Fruit fly (Drosophila melanogaster) whole organism, embryonic: ENCODE results near the gene CG42728.

Experiments used
- Ada2b ChIP-seq: fragments of 200-800 bp; sonication (Bioruptor generic); IDR thresholded peaks from 2 replicates; pipeline ENCODE4 v1.3.6; 2022; ENCODE audit warnings: missing biosample characterization, missing genetic modification characterization
- Atf6 ChIP-seq: fragments of 200-800 bp; sonication (Bioruptor generic); IDR thresholded peaks from 2 replicates; pipeline ENCODE4 v1.3.6; 2022; ENCODE audit warnings: missing biosample characterization, missing genetic modification characterization
- CG12299 ChIP-seq: fragments of 200-800 bp; sonication (Bioruptor generic); optimal IDR thresholded peaks from 2 replicates; lab custom pipeline; 2018; ENCODE audit warnings: missing biosample characterization, mild to moderate bottlenecking, missing genetic modification characterization
- CG12744 ChIP-seq: fragments of 200-800 bp; sonication (Bioruptor generic); optimal IDR thresholded peaks from 2 replicates; lab custom pipeline; 2016; ENCODE audit warnings: missing biosample characterization, missing genetic modification characterization
- CG14441 ChIP-seq: fragments of 200-800 bp; sonication (Bioruptor generic); IDR thresholded peaks from 2 replicates; pipeline ENCODE4 v1.3.6; 2022; ENCODE audit warnings: missing biosample characterization, missing genetic modification characterization
- CG15269 ChIP-seq: fragments of 200-800 bp; sonication (Bioruptor generic); optimal IDR thresholded peaks from 2 replicates; lab custom pipeline; 2018; ENCODE audit warnings: missing biosample characterization, mild to moderate bottlenecking, missing genetic modification characterization, moderate library complexity
- CG1529 ChIP-seq: fragments of 200-800 bp; sonication (Bioruptor generic); optimal IDR thresholded peaks from 3 replicates; lab custom pipeline; 2018; ENCODE audit warnings: missing biosample characterization, missing genetic modification characterization
- CG17361 ChIP-seq: fragments of 200-800 bp; sonication (Bioruptor generic); IDR thresholded peaks from 3 replicates; pipeline ENCODE4 v1.3.6; 2022; ENCODE audit warnings: missing biosample characterization, missing genetic modification characterization
- CG18262 ChIP-seq: fragments of 200-800 bp; optimal IDR thresholded peaks from 3 replicates; lab custom pipeline; 2019; ENCODE audit warnings: missing biosample characterization, mild to moderate bottlenecking, missing genetic modification characterization, moderate library complexity
- CG2712 ChIP-seq: fragments of 200-800 bp; optimal IDR thresholded peaks from 3 replicates; lab custom pipeline; 2019; ENCODE audit warnings: missing biosample characterization, mild to moderate bottlenecking, missing genetic modification characterization, moderate library complexity
- CG2875 ChIP-seq: fragments of 200-800 bp; sonication (Bioruptor generic); optimal IDR thresholded peaks from 2 replicates; lab custom pipeline; 2017; ENCODE audit warnings: missing biosample characterization, mild to moderate bottlenecking, missing genetic modification characterization, missing genetic modification reagents
- CG30020 ChIP-seq: fragments of 200-800 bp; optimal IDR thresholded peaks from 2 replicates; lab custom pipeline; 2019; ENCODE audit warnings: missing biosample characterization, mild to moderate bottlenecking, missing genetic modification characterization, moderate library complexity
- CG34376 ChIP-seq: fragments of 200-800 bp; sonication (Bioruptor generic); optimal IDR thresholded peaks from 2 replicates; lab custom pipeline; 2018; ENCODE audit warnings: missing biosample characterization, mild to moderate bottlenecking, missing genetic modification characterization
- CG6175 ChIP-seq: fragments of 200-800 bp; sonication (Bioruptor generic); IDR thresholded peaks from 3 replicates; pipeline ENCODE4 v1.3.6; 2022; ENCODE audit warnings: missing biosample characterization, missing genetic modification characterization
- CG6791 ChIP-seq: fragments of 200-800 bp; sonication (Bioruptor generic); IDR thresholded peaks from 3 replicates; pipeline ENCODE4 v1.3.6; 2022; ENCODE audit warnings: missing biosample characterization, missing genetic modification characterization; ENCODE audit not compliant: partially characterized antibody
- CG7839 ChIP-seq: fragments of 200-800 bp; sonication (Bioruptor generic); optimal IDR thresholded peaks from 3 replicates; lab custom pipeline; 2018; ENCODE audit warnings: missing biosample characterization, mild to moderate bottlenecking, missing genetic modification characterization, moderate library complexity
- CG8281 ChIP-seq: fragments of 200-800 bp; sonication (Bioruptor generic); optimal IDR thresholded peaks from 2 replicates; lab custom pipeline; 2018; ENCODE audit warnings: missing biosample characterization, mild to moderate bottlenecking, missing genetic modification characterization, moderate library complexity
- CG8290 ChIP-seq, 3 experiments: fragments of 200-800 bp; sonication (Bioruptor generic); optimal IDR thresholded peaks; 2 replicates each; lab custom pipeline; 2016 to 2019; ENCODE audit warnings: missing biosample characterization in 3 of 3, missing genetic modification characterization in 3 of 3, mild to moderate bottlenecking in 2 of 3, moderate library complexity in 1 of 3
- CG9797 ChIP-seq: fragments of 200-800 bp; sonication (Bioruptor generic); optimal IDR thresholded peaks from 3 replicates; lab custom pipeline; 2018; ENCODE audit warnings: missing biosample characterization, mild to moderate bottlenecking, missing genetic modification characterization
- Elba2 ChIP-seq: fragments of 200-800 bp; sonication (Bioruptor generic); optimal IDR thresholded peaks from 3 replicates; lab custom pipeline; 2016; ENCODE audit warnings: missing biosample characterization, missing genetic modification characterization
- HLH3B ChIP-seq: fragments of 200-800 bp; sonication (Bioruptor generic); IDR thresholded peaks from 2 replicates; pipeline ENCODE4 v1.3.6; 2022; ENCODE audit warnings: missing biosample characterization, missing genetic modification characterization
- HmgD ChIP-seq: fragments of 200-800 bp; sonication (Bioruptor generic); optimal IDR thresholded peaks from 3 replicates; lab custom pipeline; 2016; ENCODE audit warnings: missing biosample characterization, missing genetic modification characterization
- Kr ChIP-seq: fragments of 200-800 bp; sonication (Bioruptor generic); optimal IDR thresholded peaks from 2 replicates; lab custom pipeline; 2017; ENCODE audit warnings: missing biosample characterization, mild to moderate bottlenecking, missing genetic modification characterization
- Max ChIP-seq: fragments of 200-800 bp; sonication (Bioruptor generic); optimal IDR thresholded peaks from 2 replicates; lab custom pipeline; 2016; ENCODE audit warnings: missing biosample characterization, mild to moderate bottlenecking, missing genetic modification characterization
- Ravus ChIP-seq: fragments of 200-800 bp; sonication (Bioruptor generic); IDR thresholded peaks from 2 replicates; pipeline ENCODE4 v1.3.6; 2022; ENCODE audit warnings: missing biosample characterization, missing genetic modification characterization
- Rfx ChIP-seq: fragments of 200-800 bp; sonication (Bioruptor generic); IDR thresholded peaks from 2 replicates; pipeline ENCODE4 v1.3.6; 2022; ENCODE audit warnings: missing biosample characterization, missing genetic modification characterization
- Six4 ChIP-seq: fragments of 200-800 bp; sonication (Bioruptor generic); optimal IDR thresholded peaks from 2 replicates; lab custom pipeline; 2016; ENCODE audit warnings: missing biosample characterization, missing genetic modification characterization
- Stat92E ChIP-seq, 3 experiments: fragments of >200 bp in 2 of 3; fragments of 200-800 bp in 1 of 3; sonication (Bioruptor generic) in 1 of 3; optimal IDR thresholded peaks; 2 replicates each; lab custom pipeline; 2017 to 2019; ENCODE audit warnings: missing biosample characterization in 3 of 3, missing genetic modification characterization in 3 of 3, mild to moderate bottlenecking in 1 of 3, moderate library complexity in 1 of 3
- Tbp ChIP-seq: fragments of >200 bp; optimal IDR thresholded peaks from 2 replicates; lab custom pipeline; 2018; ENCODE audit warnings: missing biosample characterization, missing genetic modification characterization
- Usf ChIP-seq: fragments of 200-800 bp; sonication (Bioruptor generic); optimal IDR thresholded peaks from 2 replicates; lab custom pipeline; 2017; ENCODE audit warnings: missing genotype, missing biosample characterization, missing genetic modification characterization
- ash1 ChIP-seq: fragments of 200-800 bp; sonication (Bioruptor generic); optimal IDR thresholded peaks from 2 replicates; lab custom pipeline; 2018; ENCODE audit warnings: missing biosample characterization, mild to moderate bottlenecking, missing genetic modification characterization
- ato ChIP-seq: fragments of 200-800 bp; sonication (Bioruptor generic); IDR thresholded peaks from 2 replicates; pipeline ENCODE4 v1.3.6; 2022; ENCODE audit warnings: missing biosample characterization, missing genetic modification characterization; ENCODE audit not compliant: partially characterized antibody
- az2 ChIP-seq: fragments of 200-800 bp; sonication (Bioruptor generic); optimal IDR thresholded peaks from 3 replicates; lab custom pipeline; 2016; ENCODE audit warnings: missing biosample characterization, missing genetic modification characterization
- btn ChIP-seq: fragments of 200-800 bp; sonication (Bioruptor generic); optimal IDR thresholded peaks from 2 replicates; lab custom pipeline; 2016; ENCODE audit warnings: missing biosample characterization, missing genetic modification characterization
- cg ChIP-seq: fragments of 200-800 bp; sonication (Bioruptor generic); optimal IDR thresholded peaks from 3 replicates; lab custom pipeline; 2019; ENCODE audit warnings: missing biosample characterization, mild to moderate bottlenecking, missing genetic modification characterization, moderate library complexity
- croc ChIP-seq: fragments of 200-800 bp; sonication (Bioruptor generic); conservative IDR thresholded peaks from 3 replicates; pipeline ENCODE4 v1.3.6; 2022; ENCODE audit warnings: missing biosample characterization, missing genetic modification characterization
- ems ChIP-seq: fragments of 200-800 bp; sonication (Bioruptor generic); optimal IDR thresholded peaks from 3 replicates; lab custom pipeline; 2016; ENCODE audit warnings: missing biosample characterization, missing genetic modification characterization
- fu2 ChIP-seq: fragments of 200-800 bp; sonication (Bioruptor generic); optimal IDR thresholded peaks from 2 replicates; lab custom pipeline; 2016; ENCODE audit warnings: missing biosample characterization, missing genetic modification characterization
- gfzf ChIP-seq: fragments of 200-800 bp; sonication (Bioruptor generic); optimal IDR thresholded peaks from 2 replicates; lab custom pipeline; 2016; ENCODE audit warnings: missing biosample characterization, mild to moderate bottlenecking, missing genetic modification characterization, moderate library complexity
- gt ChIP-seq: fragments of 200-800 bp; sonication (Bioruptor generic); IDR thresholded peaks from 2 replicates; pipeline ENCODE4 v1.3.6; 2022; ENCODE audit warnings: missing biosample characterization, missing genetic modification characterization
- ind ChIP-seq: fragments of 200-800 bp; sonication (Bioruptor generic); optimal IDR thresholded peaks from 3 replicates; lab custom pipeline; 2016; ENCODE audit warnings: missing biosample characterization, missing genetic modification characterization
- otp ChIP-seq: fragments of 200-800 bp; sonication (Bioruptor generic); IDR thresholded peaks from 3 replicates; pipeline ENCODE4, ENCODE4 v1.3.6; 2022; ENCODE audit warnings: missing biosample characterization, missing genetic modification characterization
- pb ChIP-seq: fragments of 200-800 bp; sonication (Bioruptor generic); optimal IDR thresholded peaks from 3 replicates; lab custom pipeline; 2016; ENCODE audit warnings: missing biosample characterization, missing genetic modification characterization
- peb ChIP-seq: fragments of 200-800 bp; sonication (Bioruptor generic); IDR thresholded peaks from 2 replicates; pipeline ENCODE4 v1.3.6; 2022; ENCODE audit warnings: missing biosample characterization, missing genetic modification characterization
- repo ChIP-seq: fragments of 200-800 bp; sonication (Bioruptor generic); optimal IDR thresholded peaks from 2 replicates; lab custom pipeline; 2016; ENCODE audit warnings: missing biosample characterization, missing genetic modification characterization
- sna ChIP-seq: fragments of 200-800 bp; sonication (Bioruptor generic); IDR thresholded peaks from 2 replicates; pipeline ENCODE4 v1.3.6; 2022; ENCODE audit warnings: missing biosample characterization, missing genetic modification characterization; ENCODE audit not compliant: partially characterized antibody
- ssp ChIP-seq: fragments of 200-800 bp; sonication (Bioruptor generic); IDR thresholded peaks from 2 replicates; pipeline ENCODE4 v1.3.6; 2022; ENCODE audit warnings: missing biosample characterization, missing genetic modification characterization
- tna ChIP-seq: fragments of 200-800 bp; sonication (Bioruptor generic); IDR thresholded peaks from 2 replicates; pipeline ENCODE4 v1.3.6; 2022; ENCODE audit warnings: missing biosample characterization, missing genetic modification characterization; ENCODE audit not compliant: partially characterized antibody
- unc-4 ChIP-seq: fragments of 200-800 bp; sonication (Bioruptor generic); IDR thresholded peaks from 2 replicates; pipeline ENCODE4 v1.3.6; 2022; ENCODE audit warnings: missing biosample characterization, missing genetic modification characterization; ENCODE audit not compliant: partially characterized antibody
- wdn ChIP-seq: fragments of 200-800 bp; sonication (Bioruptor generic); IDR thresholded peaks from 2 replicates; pipeline ENCODE4 v1.3.6; 2022; ENCODE audit warnings: missing biosample characterization, missing genetic modification characterization

CG42728 gene

dm6 chr3L:15508233-15508632 lies 19.8 kb downstream of the CG42728 start, which contains the start of gene CG7841 (continued):
- TF ChIP-seq Six4 (peak; percentile 97), btn (GFP tag; lab: Kevin White, UChicago) (peak; percentile 94), Rfx (GFP tag; lab: Robert Waterston, UW) (peak; percentile 98), ash1 (GFP tag; lab: Kevin White, UChicago) (peak; percentile 95), CG8281 (tag; lab: Kevin White, UChicago) (peak; percentile 89), CG18262 (tag; lab: Kevin White, UChicago) (peak; percentile 99), CG7839 (tag; lab: Kevin White, UChicago) (peak; percentile 98), CG9797 (GFP tag; lab: Kevin White, UChicago) (peak; percentile 66), sna (GFP tag; lab: Robert Waterston, UW) (no peak), CG30020 (tag; lab: Kevin White, UChicago) (peak; percentile 89), fu2 (peak; percentile 94), ind (GFP tag; lab: Kevin White, UChicago) (peak; percentile 96), CG12299 (peak; percentile 99), peb (peak; percentile 79), HmgD (GFP tag; lab: Kevin White, UChicago) (peak; percentile 91), ato (GFP tag; lab: Robert Waterston, UW) (no peak), croc (peak; percentile 86), Ravus (GFP tag; lab: Robert Waterston, UW) (peak; percentile 75; the same call in 1 of the 2 replicates), CG2875 (peak; percentile 97), ems (GFP tag; lab: Kevin White, UChicago) (peak; percentile 97), CG2712 (tag; lab: Kevin White, UChicago) (peak; percentile 99), CG8290 (GFP tag; optimal IDR thresholded peaks at IDR 0.05; lab: Kevin White, UChicago) (peak; percentile 94), CG8290 (tag; optimal IDR thresholded peaks at IDR 0.05; lab: Kevin White, UChicago) (peak; percentile 94 to 96), CG6791 (no peak), HLH3B (GFP tag; lab: Robert Waterston, UW) (peak; percentile 96; the same call in 1 of the 2 replicates), gt (GFP tag; lab: Robert Waterston, UW) (peak; percentile 66), Usf (GFP tag; lab: Kevin White, UChicago) (peak; percentile 93), az2 (peak; percentile 97), repo (GFP tag; lab: Kevin White, UChicago) (peak; percentile 97), CG15269 (tag; lab: Kevin White, UChicago) (peak; percentile 98), CG17361 (GFP tag; lab: Robert Waterston, UW) (peak; percentile 96), unc-4 (GFP tag; lab: Robert Waterston, UW) (no peak), Ada2b (peak; percentile 94), gfzf (GFP tag; lab: Kevin White, UChicago) (peak; percentile 29), Atf6 (GFP tag; lab: Robert Waterston, UW) (peak; percentile 98), cg (GFP tag; lab: Kevin White, UChicago) (peak; percentile 21), otp (GFP tag; lab: Robert Waterston, UW) (peak; percentile 96), wdn (peak; percentile 93), Tbp (GFP tag; lab: Kevin White, UChicago) (no peak), CG34376 (GFP tag; lab: Kevin White, UChicago) (peak; percentile 99), Kr (peak; percentile 85), tna (no peak), CG1529 (GFP tag; lab: Kevin White, UChicago) (peak; percentile 96), pb (peak; percentile 95), CG12744 (GFP tag; lab: Kevin White, UChicago) (peak; percentile 97), CG6175 (GFP tag; lab: Robert Waterston, UW) (no peak; the same call in 1 of the 3 replicates), Elba2 (GFP tag; lab: Kevin White, UChicago) (peak; percentile 49), CG14441 (GFP tag; lab: Robert Waterston, UW) (peak; percentile 91; the same call in 1 of the 2 replicates), ssp (GFP tag; lab: Robert Waterston, UW) (no peak), Max (GFP tag; lab: Kevin White, UChicago) (peak; percentile 98), Stat92E (GFP tag; optimal IDR thresholded peaks at IDR 0.05; lab: Kevin White, UChicago) (peak in 1 of 3 experiments; percentile 95)
